Worm (Caenorhabditis elegans): ENCODE results near the gene col-139.

Gene col-139

ce11 chrV:4681670-4682069, 27.9 kb upstream of the col-139 start, which contains the start of gene K03B4.4:
Gene K03B4.4, plus strand, starts transcription at chrV:4681970.
- TF ChIP-seq mxl-2 (GFP tag; conservative IDR thresholded peaks at IDR 0.05) = no peak
- no peak for TF ChIP-seq aly-2 (tag; optimal IDR thresholded peaks at IDR 0.05)
- no peak for TF ChIP-seq nhr-10 (tag; optimal IDR thresholded peaks at IDR 0.05)

- TF ChIP-seq ceh-44 (GFP tag; IDR thresholded peaks at IDR 0.05) (no peak), arid-1 (GFP tag; conservative IDR thresholded peaks at IDR 0.05) (no peak), R02D3.7 (tag; optimal IDR thresholded peaks at IDR 0.05) (no peak), madf-9 (GFP tag; conservative IDR thresholded peaks at IDR 0.05) (no peak), lin-38 (GFP tag; IDR thresholded peaks at IDR 0.05) (no peak), skn-1 (tag; optimal IDR thresholded peaks at IDR 0.05) (no peak), mxl-2 (GFP tag; conservative IDR thresholded peaks at IDR 0.05) (no peak), hlh-30 (tag; optimal IDR thresholded peaks at IDR 0.05; ENCODE audit: insufficient read depth) (no peak), daf-8 (GFP tag; IDR thresholded peaks at IDR 0.05) (no peak), fos-1 (tag; optimal IDR thresholded peaks at IDR 0.05) (no peak), duxl-1 (tag; optimal IDR thresholded peaks at IDR 0.05; ENCODE audit: poor library complexity) (no peak), pha-4 (GFP tag; IDR thresholded peaks at IDR 0.05) (no peak), pha-4 (tag; optimal IDR thresholded peaks at IDR 0.05) (no peak), Y105C5A.15 (GFP tag; IDR thresholded peaks at IDR 0.05) (no peak), ZK337.2 (GFP tag; IDR thresholded peaks at IDR 0.05) (no peak), ama-1 (optimal IDR thresholded peaks at IDR 0.05) (no peak), pqm-1 (tag; optimal IDR thresholded peaks at IDR 0.05) (no peak)
Observed at ce11 chrV:4676812-4677211, 23.0 kb upstream of the col-139 start.

- no peak for TF ChIP-seq duxl-1 (tag; optimal IDR thresholded peaks at IDR 0.05; ENCODE audit: poor library complexity)
Observed at ce11 chrV:4676092-4676491, 22.3 kb upstream of the col-139 start, which contains the start of gene K03B4.6. Gene K03B4.6, minus strand, starts transcription at chrV:4676192.

ce11 chrV:4674506-4674905, 20.7 kb upstream of the col-139 start, which contains the start of gene K03B4.8:
Gene K03B4.8, minus strand, starts transcription at chrV:4674606.
- TF ChIP-seq lsy-2 (tag; optimal IDR thresholded peaks at IDR 0.05) = no peak
- no peak for TF ChIP-seq cey-2 (tag; optimal IDR thresholded peaks at IDR 0.05; ENCODE audit: borderline replicate concordance, insufficient read depth)
- TF ChIP-seq hmg-1.1 (GFP tag; IDR thresholded peaks at IDR 0.05) = no peak
- no peak for TF ChIP-seq dmd-9 (GFP tag; IDR thresholded peaks at IDR 0.05)
- TF ChIP-seq fos-1 (tag; optimal IDR thresholded peaks at IDR 0.05) = no peak
- TF ChIP-seq nhr-41 (GFP tag; IDR thresholded peaks at IDR 0.05) = no peak

ce11 chrV:4672487-4672886, 18.7 kb upstream of the col-139 start, which contains the start of gene K03B4.9:
Gene K03B4.9, minus strand, starts transcription at chrV:4672587.
- TF ChIP-seq daf-16 (GFP tag; optimal IDR thresholded peaks at IDR 0.05) (no peak), daf-16 (tag; optimal IDR thresholded peaks at IDR 0.05) (no peak), ceh-32 (tag; optimal IDR thresholded peaks at IDR 0.05; ENCODE audit: poor library complexity) (no peak), daf-19 (GFP tag; conservative IDR thresholded peaks at IDR 0.05) (no peak), pha-4 (GFP tag; IDR thresholded peaks at IDR 0.05) (no peak), pha-4 (tag; optimal IDR thresholded peaks at IDR 0.05) (no peak), dmd-9 (GFP tag; IDR thresholded peaks at IDR 0.05) (no peak), T20F7.1 (GFP tag; optimal IDR thresholded peaks at IDR 0.05) (no peak), unc-130 (GFP tag; optimal IDR thresholded peaks at IDR 0.05) (no peak), nhr-41 (GFP tag; IDR thresholded peaks at IDR 0.05) (no peak), nhr-6 (tag; optimal IDR thresholded peaks at IDR 0.05) (no peak), ceh-28 (tag; optimal IDR thresholded peaks at IDR 0.05) (no peak), rbr-2 (tag; optimal IDR thresholded peaks at IDR 0.05) (no peak)

All from whole organism, L4 larva.